Worm (Caenorhabditis elegans): ENCODE measurements around the gene smex-2.

- TF ChIP-seq zag-1 (tag; optimal IDR thresholded peaks at IDR 0.05) (no peak), nhr-237 (tag; optimal IDR thresholded peaks at IDR 0.05) (no peak), nhr-6 (tag; optimal IDR thresholded peaks at IDR 0.05) (no peak), ama-1 (optimal IDR thresholded peaks at IDR 0.05) (no peak), nhr-76 (tag; optimal IDR thresholded peaks at IDR 0.05) (no peak), T20F7.1 (GFP tag; optimal IDR thresholded peaks at IDR 0.05) (no peak), zip-2 (tag; optimal IDR thresholded peaks at IDR 0.05) (no peak), ZK337.2 (GFP tag; IDR thresholded peaks at IDR 0.05) (no peak), ZK546.5 (tag; optimal IDR thresholded peaks at IDR 0.05) (no peak), snpc-4 (tag; optimal IDR thresholded peaks at IDR 0.05) (no peak)
These were observed 4.1 kb downstream of the smex-2 start, which contains the start of gene ergi-1 for ce11 chrX:2035172-2035571.

Measured in whole organism, L4 larva.